Worm (Caenorhabditis elegans) whole organism, young adult: ENCODE measurements around the gene chhy-1.

Source experiments
- B0261.1 ChIP-seq: sonication (generic microtip); optimal IDR thresholded peaks from 2 replicates; lab custom pipeline; 2016; ENCODE audit warnings: mild to moderate bottlenecking, missing genetic modification characterization, moderate library complexity, missing compliant biosample characterization
- B0336.3 ChIP-seq: fragments of 200-800 bp; sonication (Bioruptor generic); IDR thresholded peaks from 2 replicates; pipeline ENCODE4 v1.3.6; 2022; ENCODE audit warnings: missing genetic modification characterization, missing compliant biosample characterization
- F23B12.7 ChIP-seq: sonication (generic microtip); optimal IDR thresholded peaks from 2 replicates; lab custom pipeline; 2017; ENCODE audit warnings: missing genetic modification characterization, mild to moderate bottlenecking, missing compliant biosample characterization, antibody characterized with exemption, moderate library complexity; ENCODE audit not compliant: insufficient read depth
- F33H1.4 ChIP-seq: fragments of 200-800 bp; sonication (Bioruptor generic); IDR thresholded peaks from 2 replicates; pipeline ENCODE4 v1.3.6; 2022; ENCODE audit warnings: missing genetic modification reagents, missing genetic modification characterization, missing compliant biosample characterization
- Y79H2A.3 ChIP-seq: fragments of 200-800 bp; sonication (Bioruptor generic); conservative IDR thresholded peaks from 2 replicates; pipeline ENCODE4 v1.3.6; 2022; ENCODE audit warnings: missing genetic modification reagents, missing genetic modification characterization, missing compliant biosample characterization
- ZK185.1 ChIP-seq: sonication (generic microtip); optimal IDR thresholded peaks from 2 replicates; lab custom pipeline; 2016; ENCODE audit warnings: mild to moderate bottlenecking, missing genetic modification characterization, missing compliant biosample characterization; ENCODE audit not compliant: poor library complexity, severe bottlenecking
- athp-1 ChIP-seq: sonication (generic microtip); optimal IDR thresholded peaks from 2 replicates; lab custom pipeline; 2017; ENCODE audit warnings: mild to moderate bottlenecking, missing genetic modification characterization, missing compliant biosample characterization
- attf-5 ChIP-seq: fragments of 200-800 bp; sonication (Bioruptor generic); optimal IDR thresholded peaks from 2 replicates; lab custom pipeline; 2018; ENCODE audit warnings: mild to moderate bottlenecking, missing genetic modification characterization, missing compliant biosample characterization
- bed-1 ChIP-seq: fragments of 200-800 bp; sonication (Bioruptor generic); IDR thresholded peaks from 2 replicates; pipeline ENCODE4 v1.3.6; 2022; ENCODE audit warnings: missing genetic modification reagents, missing genetic modification characterization, missing compliant biosample characterization
- ccch-3 ChIP-seq: fragments of 200-800 bp; sonication (Bioruptor generic); optimal IDR thresholded peaks from 2 replicates; lab custom pipeline; 2018; ENCODE audit warnings: mild to moderate bottlenecking, missing genetic modification characterization, missing compliant biosample characterization
- cebp-2 ChIP-seq: fragments of 200-800 bp; sonication (Bioruptor generic); IDR thresholded peaks from 2 replicates; pipeline ENCODE4 v1.3.6; 2022; ENCODE audit warnings: missing genetic modification characterization, missing compliant biosample characterization
- ceh-79 ChIP-seq: sonication (generic microtip); optimal IDR thresholded peaks from 2 replicates; lab custom pipeline; 2017; ENCODE audit warnings: mild to moderate bottlenecking, missing genetic modification characterization, missing compliant biosample characterization
- ceh-91 ChIP-seq: fragments of 200-800 bp; sonication (Bioruptor generic); IDR thresholded peaks from 2 replicates; pipeline ENCODE4 v1.3.6; 2022; ENCODE audit warnings: missing genetic modification reagents, missing genetic modification characterization, missing compliant biosample characterization
- die-1 ChIP-seq: sonication (generic microtip); optimal IDR thresholded peaks from 2 replicates; lab custom pipeline; 2016; ENCODE audit warnings: missing genotype, mild to moderate bottlenecking, missing genetic modification characterization, missing compliant biosample characterization
- efl-1 ChIP-seq: fragments of 150-350 bp; optimal IDR thresholded peaks from 2 replicates; lab custom pipeline; 2014; ENCODE audit warnings: missing biosample characterization, missing genetic modification reagents, missing genetic modification characterization
- him-1 ChIP-seq: sonication (generic microtip); optimal IDR thresholded peaks from 2 replicates; lab custom pipeline; 2016; ENCODE audit warnings: missing genotype, missing genetic modification reagents, missing genetic modification characterization, missing compliant biosample characterization
- hmg-1.2 ChIP-seq: fragments of 200-800 bp; sonication (Bioruptor generic); IDR thresholded peaks from 2 replicates; pipeline ENCODE4 v1.3.6; 2022; ENCODE audit warnings: missing genetic modification reagents, missing genetic modification characterization, missing compliant biosample characterization
- hsf-1 ChIP-seq: fragments of 200-800 bp; sonication (Bioruptor generic); IDR thresholded peaks from 2 replicates; pipeline ENCODE4 v1.3.6; 2022; ENCODE audit warnings: missing genetic modification reagents, missing genetic modification characterization, missing compliant biosample characterization
- lin-26 ChIP-seq: fragments of 200-800 bp; sonication (Bioruptor generic); IDR thresholded peaks from 2 replicates; pipeline ENCODE4 v1.3.6; 2022; ENCODE audit warnings: missing genetic modification reagents, missing genetic modification characterization, missing compliant biosample characterization
- lin-40 ChIP-seq: sonication (generic microtip); optimal IDR thresholded peaks from 2 replicates; lab custom pipeline; 2016; ENCODE audit warnings: missing genetic modification characterization, mild to moderate bottlenecking, missing compliant biosample characterization, missing genotype, missing genetic modification reagents
- lin-54 ChIP-seq: fragments of 200-800 bp; sonication (Bioruptor generic); optimal IDR thresholded peaks from 2 replicates; lab custom pipeline; 2018; ENCODE audit warnings: mild to moderate bottlenecking, missing genetic modification characterization, missing compliant biosample characterization
- lsl-1 ChIP-seq: fragments of 200-800 bp; sonication (Bioruptor generic); optimal IDR thresholded peaks from 2 replicates; lab custom pipeline; 2018; ENCODE audit warnings: mild to moderate bottlenecking, missing genetic modification characterization, moderate library complexity, missing compliant biosample characterization
- madf-10 ChIP-seq: sonication (generic microtip); optimal IDR thresholded peaks from 2 replicates; lab custom pipeline; 2016; ENCODE audit warnings: mild to moderate bottlenecking, missing genetic modification characterization, missing compliant biosample characterization
- madf-6 ChIP-seq: fragments of 200-800 bp; sonication (Bioruptor generic); IDR thresholded peaks from 2 replicates; pipeline ENCODE4 v1.3.6; 2022; ENCODE audit warnings: missing genetic modification reagents, missing genetic modification characterization, missing compliant biosample characterization
- mcd-1 ChIP-seq: fragments of 200-800 bp; sonication (Bioruptor generic); IDR thresholded peaks from 2 replicates; pipeline ENCODE4 v1.3.6; 2022; ENCODE audit warnings: missing genetic modification reagents, missing genetic modification characterization, missing compliant biosample characterization
- nhr-90 ChIP-seq: sonication (generic microtip); optimal IDR thresholded peaks from 2 replicates; lab custom pipeline; 2016; ENCODE audit warnings: missing genotype, mild to moderate bottlenecking, missing genetic modification characterization, missing compliant biosample characterization
- rec-8 ChIP-seq, 2 experiments: sonication (generic microtip); optimal IDR thresholded peaks; 2 replicates each; lab custom pipeline; 2016; ENCODE audit warnings: mild to moderate bottlenecking in 2 of 2, missing genetic modification characterization in 2 of 2, missing genetic modification reagents in 2 of 2, missing genotype in 2 of 2, missing biosample characterization in 1 of 2, missing compliant biosample characterization in 1 of 2, moderate library complexity in 1 of 2
- sea-2 ChIP-seq: fragments of 200-800 bp; sonication (Bioruptor generic); IDR thresholded peaks from 2 replicates; pipeline ENCODE4 v1.3.6; 2022; ENCODE audit warnings: missing genetic modification characterization, missing compliant biosample characterization
- snpc-1.1 ChIP-seq: sonication (generic microtip); optimal IDR thresholded peaks from 2 replicates; lab custom pipeline; 2017; ENCODE audit warnings: missing genetic modification characterization, mild to moderate bottlenecking, missing compliant biosample characterization, antibody characterized with exemption, moderate library complexity, missing genotype, missing genetic modification reagents; ENCODE audit not compliant: insufficient read depth
- snpc-1.3 ChIP-seq: sonication (generic microtip); optimal IDR thresholded peaks from 2 replicates; lab custom pipeline; 2017; ENCODE audit warnings: missing genetic modification characterization, mild to moderate bottlenecking, missing compliant biosample characterization, antibody characterized with exemption, moderate library complexity, missing genotype, missing genetic modification reagents; ENCODE audit not compliant: insufficient read depth
- snpc-4 ChIP-seq, 5 experiments: fragments of 150-350 bp in 1 of 5; sonication (generic microtip) in 4 of 5; optimal IDR thresholded peaks; 2 replicates each; lab custom pipeline; 2014 to 2018; ENCODE audit warnings: missing genetic modification characterization in 5 of 5, missing biosample characterization in 3 of 5, antibody characterized with exemption in 2 of 5, mild to moderate bottlenecking in 2 of 5, missing compliant biosample characterization in 2 of 5, missing genotype in 2 of 5, moderate library complexity in 2 of 5, missing genetic modification reagents in 1 of 5
- sptf-2 ChIP-seq: fragments of 200-800 bp; sonication (Bioruptor generic); optimal IDR thresholded peaks from 2 replicates; lab custom pipeline; 2018; ENCODE audit warnings: mild to moderate bottlenecking, missing genetic modification characterization, missing compliant biosample characterization
- tbp1 ChIP-seq: fragments of 200-800 bp; sonication (Bioruptor generic); optimal IDR thresholded peaks from 2 replicates; lab custom pipeline; 2018; ENCODE audit warnings: mild to moderate bottlenecking, missing genetic modification characterization, missing compliant biosample characterization
- tbx-9 ChIP-seq: sonication (generic microtip); optimal IDR thresholded peaks from 2 replicates; lab custom pipeline; 2016; ENCODE audit warnings: borderline replicate concordance, missing genetic modification characterization, inconsistent platforms, missing compliant biosample characterization
- unc-62 ChIP-seq: fragments of 150-350 bp; optimal IDR thresholded peaks from 2 replicates; lab custom pipeline; 2014; ENCODE audit warnings: missing biosample characterization, missing genetic modification reagents, missing genetic modification characterization
- xnd-1 ChIP-seq: sonication (generic microtip); optimal IDR thresholded peaks from 2 replicates; lab custom pipeline; 2016; ENCODE audit warnings: missing genotype, missing genetic modification reagents, missing genetic modification characterization, missing compliant biosample characterization
- zfh-2 ChIP-seq: fragments of 200-800 bp; sonication (Bioruptor generic); conservative IDR thresholded peaks from 2 replicates; pipeline ENCODE4 v1.3.6; 2022; ENCODE audit warnings: missing genetic modification reagents, missing genetic modification characterization, missing compliant biosample characterization
- zim-3 ChIP-seq: sonication (generic microtip); optimal IDR thresholded peaks from 2 replicates; lab custom pipeline; 2017; ENCODE audit warnings: mild to moderate bottlenecking, missing genetic modification characterization, moderate library complexity, missing compliant biosample characterization

chhy-1 gene

ce11 chrII:8603567-8604359, 13.7 kb downstream of the chhy-1 start, which contains the start of gene suf-1 (continued):
- 0 out of 2 replicates have a peak, but pooled peaks have one; percentile 20 for TF ChIP-seq bed-1 (GFP tag; lab: Robert Waterston, UW)
- no peak for TF ChIP-seq madf-10 (tag; lab: Kevin White, UChicago)
- TF ChIP-seq snpc-1.1 (tag; lab: Kevin White, UChicago) = peak; percentile 64
- no peak for TF ChIP-seq nhr-90 (tag; lab: Kevin White, UChicago)
- TF ChIP-seq ccch-3 (GFP tag; lab: Kevin White, UChicago) = no peak
- TF ChIP-seq madf-6 = peak; percentile 85
- no peak for TF ChIP-seq him-1 (tag; lab: Kevin White, UChicago)
- no peak for TF ChIP-seq zfh-2 (GFP tag; lab: Robert Waterston, UW)
- TF ChIP-seq Y79H2A.3 (GFP tag; lab: Robert Waterston, UW) = no peak
- TF ChIP-seq sea-2 (GFP tag; lab: Robert Waterston, UW) = no peak
- peak; percentile 37 for TF ChIP-seq die-1 (tag; lab: Kevin White, UChicago)
- peak; percentile 77; the same call in 1 of the 2 replicates for TF ChIP-seq cebp-2 (GFP tag; lab: Robert Waterston, UW)
- peak; percentile 40 for TF ChIP-seq athp-1 (tag; lab: Kevin White, UChicago)
- no peak for TF ChIP-seq B0261.1 (tag; lab: Kevin White, UChicago)
- peak; percentile 55 for TF ChIP-seq ZK185.1
- TF ChIP-seq snpc-1.3 (tag; lab: Kevin White, UChicago) = peak; percentile 2
- TF ChIP-seq xnd-1 (tag; lab: Kevin White, UChicago) = peak; percentile 45
- no peak for TF ChIP-seq lin-40 (tag; lab: Kevin White, UChicago)
- TF ChIP-seq B0336.3 = peak; percentile 89
- TF ChIP-seq ceh-79 (tag; lab: Kevin White, UChicago) = no peak
- TF ChIP-seq tbx-9 (tag; lab: Kevin White, UChicago) = no peak
- peak; percentile 73; the same call in 1 of the 2 replicates for TF ChIP-seq lin-26 (GFP tag; lab: Robert Waterston, UW)
- TF ChIP-seq hsf-1 (GFP tag; lab: Robert Waterston, UW) = peak; percentile 79
- no peak for TF ChIP-seq ceh-91

ce11 chrII:8602337-8602944, 15.0 kb downstream of the chhy-1 start, which contains the start of the genes cpf-1 and rpl-26:
TSS of gene cpf-1 (minus strand) at chrII:8602440.
TSS of gene rpl-26 (plus strand) at chrII:8602785.
- peak; percentile 18 for TF ChIP-seq attf-5 (GFP tag; lab: Kevin White, UChicago)
- no peak for TF ChIP-seq ccch-3 (GFP tag; lab: Kevin White, UChicago)
- TF ChIP-seq lin-54 (GFP tag; lab: Kevin White, UChicago) = peak; percentile 60
- TF ChIP-seq F33H1.4 (GFP tag; lab: Robert Waterston, UW) = peak; percentile 88
- TF ChIP-seq snpc-1.3 (tag; lab: Kevin White, UChicago) = peak; percentile 34
- peak; percentile 54 for TF ChIP-seq snpc-1.1 (tag; lab: Kevin White, UChicago)
- peak; percentile 28; the same call in 1 of the 2 replicates for TF ChIP-seq hmg-1.2
- peak; percentile 38; the same call in 1 of the 2 replicates for TF ChIP-seq madf-6
- TF ChIP-seq F23B12.7 = peak; percentile 30
- TF ChIP-seq efl-1 (GFP tag; lab: Kevin White, UChicago) = peak; percentile 9
- peak; percentile 32; the same call in 1 of the 2 replicates for TF ChIP-seq mcd-1
- peak; percentile 33 for TF ChIP-seq tbp1 (GFP tag; lab: Kevin White, UChicago)
- peak; percentile 71 for TF ChIP-seq snpc-4 (GFP tag; optimal IDR thresholded peaks at IDR 0.05; lab: Kevin White, UChicago)
- peak; percentile 55 to 80 (median 74) for TF ChIP-seq snpc-4 (tag; optimal IDR thresholded peaks at IDR 0.05; lab: Kevin White, UChicago)
- TF ChIP-seq zim-3 (tag; lab: Kevin White, UChicago) = no peak
- TF ChIP-seq unc-62 (GFP tag; lab: Kevin White, UChicago) = no peak
- TF ChIP-seq rec-8 (tag; optimal IDR thresholded peaks at IDR 0.05; lab: Kevin White, UChicago) = no peak
- TF ChIP-seq sptf-2 = peak; percentile 92
- 0 out of 2 replicates have a peak, but pooled peaks have one; percentile 8 for TF ChIP-seq zfh-2 (GFP tag; lab: Robert Waterston, UW)
- peak; percentile 34 for TF ChIP-seq lsl-1 (GFP tag; lab: Kevin White, UChicago)
- TF ChIP-seq, all 124 proteins: peak for 15
